Worm (Caenorhabditis elegans) whole organism, L4/young adult: ENCODE data around the gene C46C2.5.

Source experiments
- W03F9.2 ChIP-seq: fragments of 150-350 bp; optimal IDR thresholded peaks from 2 replicates; lab custom pipeline; 2014; ENCODE audit warnings: missing biosample characterization, missing genetic modification characterization
- dao-5 ChIP-seq: sonication (generic microtip); optimal IDR thresholded peaks from 2 replicates; lab custom pipeline; 2016; ENCODE audit warnings: missing genotype, missing genetic modification characterization, moderate library complexity, missing compliant biosample characterization
- him-1 ChIP-seq: sonication (generic microtip); optimal IDR thresholded peaks from 2 replicates; lab custom pipeline; 2016; ENCODE audit warnings: missing genotype, missing genetic modification reagents, missing genetic modification characterization, missing compliant biosample characterization

- TF ChIP-seq W03F9.2 (tag; lab: Kevin White, UChicago) (no peak), dao-5 (tag; lab: Kevin White, UChicago) (no peak), him-1 (tag; lab: Kevin White, UChicago) (no peak)
Observed at ce11 chrIV:9169764-9170163, 22.7 kb downstream of the C46C2.5 start.
